Fruit fly (Drosophila melanogaster) whole organism, embryonic: ENCODE results near the gene CG32237.

Experiments used
- Asciz ChIP-seq: fragments of 200-800 bp; sonication (Bioruptor generic); optimal IDR thresholded peaks from 2 replicates; lab custom pipeline; 2017; ENCODE audit warnings: missing biosample characterization, mild to moderate bottlenecking, missing genetic modification characterization, missing genetic modification reagents
- BEAF-32 ChIP-seq: fragments of 200-800 bp; sonication (Bioruptor generic); optimal IDR thresholded peaks from 3 replicates; lab custom pipeline; 2017; ENCODE audit warnings: missing biosample characterization, missing genetic modification characterization, mild to moderate bottlenecking, moderate library complexity, missing genetic modification reagents
- CG12104 ChIP-seq: fragments of 200-800 bp; sonication (Bioruptor generic); optimal IDR thresholded peaks from 3 replicates; lab custom pipeline; 2016; ENCODE audit warnings: missing biosample characterization, missing genetic modification characterization
- CG12744 ChIP-seq: fragments of 200-800 bp; sonication (Bioruptor generic); optimal IDR thresholded peaks from 2 replicates; lab custom pipeline; 2016; ENCODE audit warnings: missing biosample characterization, missing genetic modification characterization
- CG14710 ChIP-seq: fragments of 200-800 bp; sonication (Bioruptor generic); optimal IDR thresholded peaks from 3 replicates; lab custom pipeline; 2019; ENCODE audit warnings: missing biosample characterization, mild to moderate bottlenecking, missing genetic modification characterization, moderate library complexity
- CG17912 ChIP-seq: fragments of 200-800 bp; sonication (Bioruptor generic); optimal IDR thresholded peaks from 2 replicates; lab custom pipeline; 2018; ENCODE audit warnings: missing biosample characterization, mild to moderate bottlenecking, missing genetic modification characterization
- CG18476 ChIP-seq: fragments of 200-800 bp; sonication (Bioruptor generic); optimal IDR thresholded peaks from 2 replicates; lab custom pipeline; 2016; ENCODE audit warnings: missing biosample characterization, mild to moderate bottlenecking, missing genetic modification characterization
- CG30431 ChIP-seq: fragments of 200-800 bp; sonication (Bioruptor generic); optimal IDR thresholded peaks from 2 replicates; lab custom pipeline; 2017; ENCODE audit warnings: missing biosample characterization, missing genetic modification characterization
- CG3065 ChIP-seq: fragments of 200-800 bp; sonication (Bioruptor generic); optimal IDR thresholded peaks from 2 replicates; lab custom pipeline; 2016; ENCODE audit warnings: missing biosample characterization, missing genetic modification characterization
- CG33557 ChIP-seq: fragments of 200-800 bp; sonication (Bioruptor generic); optimal IDR thresholded peaks from 2 replicates; lab custom pipeline; 2019; ENCODE audit warnings: missing biosample characterization, mild to moderate bottlenecking, missing genetic modification characterization, moderate library complexity
- CG4328 ChIP-seq: fragments of 200-800 bp; sonication (Bioruptor generic); optimal IDR thresholded peaks from 3 replicates; lab custom pipeline; 2017; ENCODE audit warnings: missing biosample characterization, missing genetic modification reagents, missing genetic modification characterization
- CG4424 ChIP-seq: fragments of 200-800 bp; sonication (Bioruptor generic); optimal IDR thresholded peaks from 3 replicates; lab custom pipeline; 2016; ENCODE audit warnings: missing biosample characterization, missing genetic modification characterization
- CG5953 ChIP-seq: fragments of 200-800 bp; sonication (Bioruptor generic); IDR thresholded peaks from 2 replicates; pipeline ENCODE4 v1.3.6; 2022; ENCODE audit warnings: missing biosample characterization, missing genetic modification characterization
- CG7987 ChIP-seq: fragments of 200-800 bp; sonication (Bioruptor generic); optimal IDR thresholded peaks from 2 replicates; lab custom pipeline; 2018; ENCODE audit warnings: missing biosample characterization, mild to moderate bottlenecking, missing genetic modification characterization, moderate library complexity
- Dbx ChIP-seq: fragments of 200-800 bp; sonication (Bioruptor generic); IDR thresholded peaks from 3 replicates; pipeline ENCODE4 v1.3.6; 2022; ENCODE audit warnings: missing biosample characterization, missing genetic modification characterization
- Dp ChIP-seq: fragments of 200-800 bp; sonication (Bioruptor generic); optimal IDR thresholded peaks from 2 replicates; lab custom pipeline; 2018; ENCODE audit warnings: missing biosample characterization, mild to moderate bottlenecking, missing genetic modification characterization, moderate library complexity
- E2f2 ChIP-seq: fragments of 200-800 bp; sonication (Bioruptor generic); IDR thresholded peaks from 2 replicates; pipeline ENCODE4 v1.3.6; 2022; ENCODE audit warnings: missing biosample characterization, missing genetic modification characterization
- Lim3 ChIP-seq: fragments of 200-800 bp; sonication (Bioruptor generic); IDR thresholded peaks from 2 replicates; pipeline ENCODE4 v1.3.6; 2022; ENCODE audit warnings: missing biosample characterization, missing genetic modification characterization
- MESR4 ChIP-seq: fragments of 200-800 bp; sonication (Bioruptor generic); optimal IDR thresholded peaks from 2 replicates; lab custom pipeline; 2018; ENCODE audit warnings: missing biosample characterization, mild to moderate bottlenecking, missing genetic modification characterization, moderate library complexity
- MTF-1 ChIP-seq: fragments of 200-800 bp; sonication (Bioruptor generic); optimal IDR thresholded peaks from 2 replicates; lab custom pipeline; 2018; ENCODE audit warnings: missing biosample characterization, mild to moderate bottlenecking, missing genetic modification characterization, borderline replicate concordance
- Mad ChIP-seq: fragments of 200-800 bp; sonication (Bioruptor generic); optimal IDR thresholded peaks from 2 replicates; lab custom pipeline; 2016; ENCODE audit warnings: missing biosample characterization, missing genetic modification characterization
- NFAT ChIP-seq: fragments of 200-800 bp; sonication (Bioruptor generic); IDR thresholded peaks from 2 replicates; pipeline ENCODE4 v1.3.6; 2022; ENCODE audit warnings: missing biosample characterization, missing genetic modification characterization
- Nf-YC ChIP-seq: fragments of 200-800 bp; optimal IDR thresholded peaks from 3 replicates; lab custom pipeline; 2019; ENCODE audit warnings: missing biosample characterization, mild to moderate bottlenecking, missing genetic modification characterization, moderate library complexity
- PHDP ChIP-seq: fragments of 200-800 bp; sonication (Bioruptor generic); optimal IDR thresholded peaks from 3 replicates; lab custom pipeline; 2018; ENCODE audit warnings: missing biosample characterization, mild to moderate bottlenecking, missing genetic modification characterization, moderate library complexity
- Pdp1 ChIP-seq, 2 experiments: fragments of 200-800 bp; sonication (Bioruptor generic); optimal IDR thresholded peaks; 3 replicates each; lab custom pipeline; 2016; ENCODE audit warnings: missing biosample characterization in 2 of 2, missing genetic modification characterization in 2 of 2, mild to moderate bottlenecking in 1 of 2, moderate library complexity in 1 of 2
- YL-1 ChIP-seq: fragments of 200-800 bp; sonication (Bioruptor generic); optimal IDR thresholded peaks from 3 replicates; lab custom pipeline; 2017; ENCODE audit warnings: missing biosample characterization, mild to moderate bottlenecking, missing genetic modification characterization
- ash1 ChIP-seq: fragments of 200-800 bp; sonication (Bioruptor generic); optimal IDR thresholded peaks from 2 replicates; lab custom pipeline; 2018; ENCODE audit warnings: missing biosample characterization, mild to moderate bottlenecking, missing genetic modification characterization
- ato ChIP-seq: fragments of 200-800 bp; sonication (Bioruptor generic); IDR thresholded peaks from 2 replicates; pipeline ENCODE4 v1.3.6; 2022; ENCODE audit warnings: missing biosample characterization, missing genetic modification characterization; ENCODE audit not compliant: partially characterized antibody
- bcd ChIP-seq: fragments of 200-800 bp; sonication (Bioruptor generic); optimal IDR thresholded peaks from 2 replicates; lab custom pipeline; 2017; ENCODE audit warnings: missing biosample characterization, mild to moderate bottlenecking, missing genetic modification characterization
- bsh ChIP-seq, 2 experiments: fragments of 200-800 bp; sonication (Bioruptor generic); optimal IDR thresholded peaks; 2 replicates each; lab custom pipeline; 2017 to 2018; ENCODE audit warnings: mild to moderate bottlenecking in 2 of 2, missing biosample characterization in 2 of 2, missing genetic modification characterization in 2 of 2, moderate library complexity in 1 of 2
- corto ChIP-seq: fragments of 200-800 bp; sonication (Bioruptor generic); optimal IDR thresholded peaks from 2 replicates; lab custom pipeline; 2016; ENCODE audit warnings: missing biosample characterization, mild to moderate bottlenecking, missing genetic modification characterization, moderate library complexity
- crp ChIP-seq, 2 experiments: fragments of 200-800 bp; sonication (Bioruptor generic); optimal IDR thresholded peaks; 2 replicates in 1 of 2; 3 replicates in 1 of 2; lab custom pipeline; 2017; ENCODE audit warnings: missing biosample characterization in 2 of 2, missing genetic modification characterization in 2 of 2, mild to moderate bottlenecking in 1 of 2, moderate library complexity in 1 of 2
- ems ChIP-seq: fragments of 200-800 bp; sonication (Bioruptor generic); optimal IDR thresholded peaks from 3 replicates; lab custom pipeline; 2016; ENCODE audit warnings: missing biosample characterization, missing genetic modification characterization
- en ChIP-seq: fragments of 200-800 bp; sonication (Bioruptor generic); optimal IDR thresholded peaks from 2 replicates; lab custom pipeline; 2016; ENCODE audit warnings: missing biosample characterization, missing genetic modification characterization
- gcm ChIP-seq: fragments of 200-800 bp; sonication (Bioruptor generic); optimal IDR thresholded peaks from 2 replicates; lab custom pipeline; 2019; ENCODE audit warnings: missing biosample characterization, mild to moderate bottlenecking, missing genetic modification characterization, moderate library complexity
- ham ChIP-seq: fragments of 200-800 bp; sonication (Bioruptor generic); IDR thresholded peaks from 2 replicates; pipeline ENCODE4 v1.3.6; 2022; ENCODE audit warnings: missing biosample characterization, missing genetic modification characterization
- hbn ChIP-seq: fragments of 200-800 bp; sonication (Bioruptor generic); IDR thresholded peaks from 2 replicates; pipeline ENCODE4 v1.3.6; 2022; ENCODE audit warnings: missing biosample characterization, missing genetic modification characterization; ENCODE audit not compliant: partially characterized antibody
- klu ChIP-seq: fragments of 200-800 bp; sonication (Bioruptor generic); IDR thresholded peaks from 2 replicates; pipeline ENCODE4 v1.3.6; 2022; ENCODE audit warnings: missing biosample characterization, missing genetic modification characterization
- peb ChIP-seq: fragments of 200-800 bp; sonication (Bioruptor generic); IDR thresholded peaks from 2 replicates; pipeline ENCODE4 v1.3.6; 2022; ENCODE audit warnings: missing biosample characterization, missing genetic modification characterization
- pho ChIP-seq: fragments of 200-800 bp; sonication (Bioruptor generic); optimal IDR thresholded peaks from 2 replicates; lab custom pipeline; 2016; ENCODE audit warnings: missing biosample characterization, missing genetic modification characterization
- prd ChIP-seq, 3 experiments: fragments of >200 bp in 2 of 3; fragments of 200-800 bp in 1 of 3; sonication (Bioruptor generic) in 1 of 3; optimal IDR thresholded peaks in 2 of 3; IDR thresholded peaks in 1 of 3; 2 replicates in 2 of 3; 3 replicates in 1 of 3; pipeline versions ENCODE4 v1.3.6 to Lab custom; 2017 to 2022; ENCODE audit warnings: missing biosample characterization in 1 of 3, missing genetic modification characterization in 1 of 3
- ranshi ChIP-seq: fragments of 200-800 bp; sonication (Bioruptor generic); IDR thresholded peaks from 2 replicates; pipeline ENCODE4 v1.3.6; 2022; ENCODE audit warnings: missing biosample characterization, missing genetic modification characterization
- sens ChIP-seq: fragments of 200-800 bp; sonication (Bioruptor generic); peaks from one replicate; lab custom pipeline; 2016; ENCODE audit warnings: missing biosample characterization, missing genetic modification characterization
- slbo ChIP-seq: fragments of 200-800 bp; sonication (Bioruptor generic); IDR thresholded peaks from 2 replicates; pipeline ENCODE4 v1.3.6; 2022; ENCODE audit warnings: missing biosample characterization, missing genetic modification characterization
- sna ChIP-seq: fragments of 200-800 bp; sonication (Bioruptor generic); IDR thresholded peaks from 2 replicates; pipeline ENCODE4 v1.3.6; 2022; ENCODE audit warnings: missing biosample characterization, missing genetic modification characterization; ENCODE audit not compliant: partially characterized antibody
- trem ChIP-seq: fragments of 200-800 bp; optimal IDR thresholded peaks from 3 replicates; lab custom pipeline; 2019; ENCODE audit warnings: missing biosample characterization, mild to moderate bottlenecking, missing genetic modification characterization, moderate library complexity
- tx ChIP-seq: fragments of 200-800 bp; sonication (Bioruptor generic); optimal IDR thresholded peaks from 2 replicates; lab custom pipeline; 2016; ENCODE audit warnings: missing biosample characterization, missing genetic modification characterization

CG32237 gene

DNA sequence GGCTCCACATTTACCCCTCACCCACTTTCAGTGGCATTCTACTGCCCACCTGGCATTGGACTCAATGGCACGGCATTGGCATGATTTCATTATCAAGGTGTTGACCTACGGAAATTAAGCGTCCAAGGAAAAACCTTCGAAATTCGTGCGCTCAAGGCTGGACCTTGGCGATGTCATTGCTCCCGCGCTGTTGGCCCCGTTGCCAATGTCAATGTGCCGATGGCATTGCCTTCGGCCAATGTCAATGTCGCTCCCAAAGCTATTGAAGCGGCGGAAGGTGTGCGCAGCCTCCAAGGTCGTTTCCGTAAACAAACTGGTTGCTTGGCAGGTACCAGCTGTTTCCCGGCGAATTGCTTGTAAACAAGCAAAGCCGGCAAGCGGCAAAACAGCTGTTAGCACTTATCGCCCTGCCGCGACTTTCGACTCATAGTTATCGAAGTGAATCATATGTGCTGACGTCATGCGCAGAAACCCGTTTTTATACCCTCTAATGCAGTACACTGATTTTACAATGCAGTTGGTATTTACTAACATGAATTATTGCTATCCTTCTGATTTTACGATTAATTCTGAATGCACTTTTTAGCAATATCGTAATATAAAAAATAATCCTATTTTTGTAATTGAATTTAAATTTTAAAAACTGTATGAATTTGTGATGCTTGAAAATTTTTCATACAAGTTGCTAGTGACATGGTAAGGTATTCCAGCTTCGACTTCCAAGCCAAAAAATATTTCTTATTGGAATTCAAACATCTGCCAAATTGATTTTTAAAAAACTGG is 27.7 kb downstream of the CG32237 start (continued):
- TF ChIP-seq E2f2 (peak; percentile 84), en (GFP tag; lab: Kevin White, UChicago) (peak; percentile 68), CG3065 (GFP tag; lab: Kevin White, UChicago) (peak; percentile 89), ranshi (GFP tag; lab: Robert Waterston, UW) (peak; percentile 97), PHDP (tag; lab: Kevin White, UChicago) (peak; percentile 96), CG33557 (GFP tag; lab: Kevin White, UChicago) (peak; percentile 76), pho (peak; percentile 94), NFAT (GFP tag; lab: Robert Waterston, UW) (peak; percentile 96), klu (peak; percentile 96), corto (GFP tag; lab: Kevin White, UChicago) (peak; percentile 89), prd (optimal IDR thresholded peaks at IDR 0.05; lab: Kevin White, UChicago) (no peak), prd (GFP tag; IDR thresholded peaks at IDR 0.05; lab: Robert Waterston, UW) (peak; percentile 98), CG4328 (GFP tag; lab: Kevin White, UChicago) (peak; percentile 87), gcm (no peak), BEAF-32 (GFP tag; lab: Kevin White, UChicago) (peak; percentile 46), CG7987 (GFP tag; lab: Kevin White, UChicago) (peak; percentile 77), CG12744 (peak; percentile 92), Dp (GFP tag; lab: Kevin White, UChicago) (peak; percentile 37), tx (GFP tag; lab: Kevin White, UChicago) (peak; percentile 81), slbo (GFP tag; lab: Robert Waterston, UW) (peak; percentile 98), CG5953 (peak; percentile 93), CG4424 (peak; percentile 94), Asciz (GFP tag; lab: Kevin White, UChicago) (peak; percentile 89), CG17912 (no peak), CG14710 (tag; lab: Kevin White, UChicago) (peak; percentile 93), peb (GFP tag; lab: Robert Waterston, UW) (peak; percentile 92), CG12104 (GFP tag; lab: Kevin White, UChicago) (peak; percentile 90), Mad (GFP tag; lab: Kevin White, UChicago) (peak; percentile 93), sna (peak; percentile 78), MTF-1 (GFP tag; lab: Kevin White, UChicago) (peak; percentile 77), bcd (peak; percentile 94), YL-1 (GFP tag; lab: Kevin White, UChicago) (peak; percentile 87), Dbx (GFP tag; lab: Robert Waterston, UW) (peak; percentile 98), ems (GFP tag; lab: Kevin White, UChicago) (peak; percentile 95), crp (GFP tag; optimal IDR thresholded peaks at IDR 0.05; lab: Kevin White, UChicago) (peak; percentile 49 to 95), trem (tag; lab: Kevin White, UChicago) (peak; percentile 87), CG30431 (peak; percentile 87), sens (GFP tag; lab: Kevin White, UChicago) (peak; percentile 98), CG18476 (GFP tag; lab: Kevin White, UChicago) (peak; percentile 94), ham (GFP tag; lab: Robert Waterston, UW) (peak; percentile 81), Pdp1 (GFP tag; optimal IDR thresholded peaks at IDR 0.05; lab: Kevin White, UChicago) (peak in 1 of 2 experiments; percentile 91), Nf-YC (tag; lab: Kevin White, UChicago) (peak; percentile 77), bsh (GFP tag; optimal IDR thresholded peaks at IDR 0.05; lab: Kevin White, UChicago) (peak in 1 of 2 experiments; percentile 96), MESR4 (GFP tag; lab: Kevin White, UChicago) (peak; percentile 67), ash1 (GFP tag; lab: Kevin White, UChicago) (peak; percentile 4), Lim3 (peak; percentile 92), ato (GFP tag; lab: Robert Waterston, UW) (no peak), hbn (GFP tag; lab: Robert Waterston, UW) (peak; percentile 58; the same call in 1 of the 2 replicates)
